Worm (Caenorhabditis elegans) whole organism, L3 larva: ENCODE results near the gene str-3.

Experiments used
- ZK546.5 ChIP-seq: sonication (generic microtip); optimal IDR thresholded peaks from 2 replicates; lab custom pipeline; 2017; ENCODE audit warnings: missing biosample characterization, missing genetic modification characterization
- aly-2 ChIP-seq: fragments of 150-350 bp; optimal IDR thresholded peaks from 2 replicates; lab custom pipeline; 2014; ENCODE audit warnings: missing biosample characterization, missing genetic modification characterization
- ceh-16 ChIP-seq: sonication (generic microtip); optimal IDR thresholded peaks from 2 replicates; lab custom pipeline; 2017; ENCODE audit warnings: missing biosample characterization, missing genetic modification characterization
- ceh-28 ChIP-seq: fragments of 150-350 bp; optimal IDR thresholded peaks from 2 replicates; lab custom pipeline; 2014; ENCODE audit warnings: missing biosample characterization, missing genetic modification reagents, missing genetic modification characterization
- ceh-82 ChIP-seq: fragments of 150-350 bp; optimal IDR thresholded peaks from 2 replicates; lab custom pipeline; 2014; ENCODE audit warnings: missing biosample characterization, missing genetic modification characterization
- ceh-9 ChIP-seq: sonication (generic microtip); optimal IDR thresholded peaks from 2 replicates; lab custom pipeline; 2018; ENCODE audit warnings: missing biosample characterization, missing genetic modification characterization
- daf-12 ChIP-seq: fragments of 150-350 bp; optimal IDR thresholded peaks from 2 replicates; lab custom pipeline; 2014; ENCODE audit warnings: missing biosample characterization, missing genetic modification reagents, missing genetic modification characterization
- egl-27 ChIP-seq: sonication (generic microtip); optimal IDR thresholded peaks from 4 replicates; lab custom pipeline; 2017; ENCODE audit warnings: missing biosample characterization, missing genetic modification reagents, missing genetic modification characterization
- elt-2 ChIP-seq: sonication (generic microtip); optimal IDR thresholded peaks from 2 replicates; lab custom pipeline; 2016; ENCODE audit warnings: missing genetic modification reagents, mild to moderate bottlenecking, missing genetic modification characterization, missing compliant biosample characterization
- eor-1 ChIP-seq, 2 experiments: fragments of 150-350 bp; optimal IDR thresholded peaks; 2 replicates each; lab custom pipeline; 2014 to 2018; ENCODE audit warnings: missing biosample characterization in 2 of 2, missing genetic modification characterization in 2 of 2
- fkh-10 ChIP-seq: sonication (generic microtip); optimal IDR thresholded peaks from 2 replicates; lab custom pipeline; 2017; ENCODE audit warnings: missing biosample characterization, missing genetic modification reagents, missing genetic modification characterization
- fkh-2 ChIP-seq: fragments of 150-350 bp; optimal IDR thresholded peaks from 2 replicates; lab custom pipeline; 2014; ENCODE audit warnings: missing biosample characterization, missing genetic modification reagents, missing genetic modification characterization
- lin-15B ChIP-seq: fragments of 150-350 bp; optimal IDR thresholded peaks from 2 replicates; lab custom pipeline; 2014; ENCODE audit warnings: missing biosample characterization, missing genetic modification characterization
- lin-39 ChIP-seq: fragments of 150-350 bp; optimal IDR thresholded peaks from 2 replicates; lab custom pipeline; 2018; ENCODE audit warnings: missing biosample characterization, missing genetic modification reagents, missing genetic modification characterization
- lsy-12 ChIP-seq: sonication (generic microtip); optimal IDR thresholded peaks from 2 replicates; lab custom pipeline; 2016; ENCODE audit warnings: mild to moderate bottlenecking, missing genetic modification characterization, missing compliant biosample characterization
- mdl-1 ChIP-seq: fragments of 150-350 bp; optimal IDR thresholded peaks from 2 replicates; lab custom pipeline; 2014; ENCODE audit warnings: missing biosample characterization, missing genetic modification characterization
- mml-1 ChIP-seq: fragments of 150-350 bp; sonication (generic microtip); optimal IDR thresholded peaks from 3 replicates; lab custom pipeline; 2014; ENCODE audit warnings: missing biosample characterization, missing genetic modification characterization
- nfya-1 ChIP-seq: sonication (generic microtip); optimal IDR thresholded peaks from 2 replicates; lab custom pipeline; 2017; ENCODE audit warnings: missing genetic modification characterization, mild to moderate bottlenecking, missing compliant biosample characterization, antibody characterized with exemption, moderate library complexity; ENCODE audit not compliant: insufficient read depth
- nhr-11 ChIP-seq: fragments of 150-350 bp; optimal IDR thresholded peaks from 2 replicates; lab custom pipeline; 2014; ENCODE audit warnings: missing biosample characterization, missing genetic modification characterization
- nhr-12 ChIP-seq: fragments of 150-350 bp; optimal IDR thresholded peaks from 2 replicates; lab custom pipeline; 2014; ENCODE audit warnings: missing biosample characterization, missing genetic modification characterization
- nhr-23 ChIP-seq: fragments of 150-350 bp; optimal IDR thresholded peaks from 2 replicates; lab custom pipeline; 2014; ENCODE audit warnings: missing biosample characterization, missing genetic modification reagents, missing genetic modification characterization
- nhr-237 ChIP-seq: fragments of 150-350 bp; optimal IDR thresholded peaks from 2 replicates; lab custom pipeline; 2014; ENCODE audit warnings: missing biosample characterization, missing genetic modification characterization
- nhr-28 ChIP-seq: fragments of 150-350 bp; optimal IDR thresholded peaks from 2 replicates; lab custom pipeline; 2014; ENCODE audit warnings: missing biosample characterization, missing genetic modification characterization
- nhr-43 ChIP-seq: sonication (generic microtip); optimal IDR thresholded peaks from 2 replicates; lab custom pipeline; 2016; ENCODE audit warnings: mild to moderate bottlenecking, missing genetic modification characterization, missing compliant biosample characterization; ENCODE audit not compliant: poor library complexity, severe bottlenecking
- nhr-67 ChIP-seq: fragments of 150-350 bp; optimal IDR thresholded peaks from 2 replicates; lab custom pipeline; 2014; ENCODE audit warnings: missing biosample characterization, missing genetic modification characterization
- nhr-76 ChIP-seq: fragments of 150-350 bp; sonication (generic microtip); optimal IDR thresholded peaks from 5 replicates; lab custom pipeline; 2014; ENCODE audit warnings: missing biosample characterization, missing genetic modification characterization
- nhr-77 ChIP-seq: fragments of 150-350 bp; optimal IDR thresholded peaks from 2 replicates; lab custom pipeline; 2014; ENCODE audit warnings: missing biosample characterization, missing genetic modification characterization
- pha-4 ChIP-seq: fragments of 150-350 bp; optimal IDR thresholded peaks from 2 replicates; lab custom pipeline; 2014; ENCODE audit warnings: missing biosample characterization, missing genetic modification reagents, missing genetic modification characterization
- pqm-1 ChIP-seq: fragments of 150-350 bp; optimal IDR thresholded peaks from 2 replicates; lab custom pipeline; 2017; ENCODE audit warnings: missing biosample characterization, missing genetic modification characterization, inconsistent platforms
- sea-2 ChIP-seq: fragments of 150-350 bp; sonication (generic microtip); optimal IDR thresholded peaks from 4 replicates; lab custom pipeline; 2014; ENCODE audit warnings: missing biosample characterization, missing genetic modification reagents, missing genetic modification characterization
- skn-1 ChIP-seq: fragments of 150-350 bp; optimal IDR thresholded peaks from 2 replicates; lab custom pipeline; 2014; ENCODE audit warnings: missing biosample characterization, missing genetic modification characterization
- tbx-2 ChIP-seq: sonication (generic microtip); optimal IDR thresholded peaks from 2 replicates; lab custom pipeline; 2016; ENCODE audit warnings: mild to moderate bottlenecking, missing genetic modification characterization, missing compliant biosample characterization
- unc-62 ChIP-seq: fragments of 150-350 bp; sonication (generic microtip); optimal IDR thresholded peaks from 4 replicates; lab custom pipeline; 2014; ENCODE audit warnings: missing biosample characterization, missing genetic modification reagents, missing genetic modification characterization
- ztf-11 ChIP-seq: fragments of 150-350 bp; optimal IDR thresholded peaks from 2 replicates; lab custom pipeline; 2014; ENCODE audit warnings: missing biosample characterization, missing genetic modification characterization
- ztf-4 ChIP-seq: fragments of 150-350 bp; optimal IDR thresholded peaks from 2 replicates; lab custom pipeline; 2014; ENCODE audit warnings: missing biosample characterization, missing genetic modification characterization

Gene str-3

ce11 chrIV:11131268-11131667 lies 31.1 kb upstream of the str-3 start, which contains the start of gene ard-1:
ard-1 (plus strand) TSS chrIV:11131279.
- TF ChIP-seq nhr-237 (tag; lab: Kevin White, UChicago) (no peak), eor-1 (tag; optimal IDR thresholded peaks at IDR 0.05; lab: Kevin White, UChicago) (no peak), ceh-16 (tag; lab: Kevin White, UChicago) (no peak)

ce11 chrIV:11130774-11131173 lies 30.6 kb upstream of the str-3 start:
- TF ChIP-seq ztf-4 (tag; lab: Kevin White, UChicago) (no peak), mdl-1 (tag; lab: Kevin White, UChicago) (no peak), fkh-2 (tag; lab: Kevin White, UChicago) (no peak), ceh-9 (tag; lab: Kevin White, UChicago) (no peak), elt-2 (tag; lab: Kevin White, UChicago) (peak; percentile 58), ZK546.5 (no peak), aly-2 (tag; lab: Kevin White, UChicago) (no peak), pqm-1 (tag; lab: Kevin White, UChicago) (peak; percentile 11), nfya-1 (tag; lab: Kevin White, UChicago) (peak; percentile 44), pha-4 (tag; lab: Kevin White, UChicago) (peak; percentile 29), nhr-12 (no peak), nhr-237 (tag; lab: Kevin White, UChicago) (no peak), fkh-10 (GFP tag; lab: Kevin White, UChicago) (no peak), egl-27 (no peak), nhr-67 (tag; lab: Kevin White, UChicago) (no peak), nhr-28 (tag; lab: Kevin White, UChicago) (no peak), tbx-2 (tag; lab: Kevin White, UChicago) (no peak), nhr-11 (tag; lab: Kevin White, UChicago) (no peak), daf-12 (no peak), ceh-28 (tag; lab: Kevin White, UChicago) (no peak), ceh-16 (tag; lab: Kevin White, UChicago) (no peak), mml-1 (tag; lab: Kevin White, UChicago) (no peak), lsy-12 (tag; lab: Kevin White, UChicago) (no peak)

ce11 chrIV:11126028-11126427 lies 25.9 kb upstream of the str-3 start:
- no peak for TF ChIP-seq fkh-10 (GFP tag; lab: Kevin White, UChicago)
- TF ChIP-seq nhr-77 (tag; lab: Kevin White, UChicago): no peak
- TF ChIP-seq unc-62: no peak
- no peak for TF ChIP-seq lin-15B (tag; lab: Kevin White, UChicago)
- TF ChIP-seq nhr-76 (tag; lab: Kevin White, UChicago): no peak
- no peak for TF ChIP-seq skn-1 (tag; lab: Kevin White, UChicago)
- no peak for TF ChIP-seq fkh-2 (tag; lab: Kevin White, UChicago)
- TF ChIP-seq lin-39 (tag; lab: Kevin White, UChicago): no peak
- no peak for TF ChIP-seq nhr-23 (tag; lab: Kevin White, UChicago)
- no peak for TF ChIP-seq nfya-1 (tag; lab: Kevin White, UChicago)
- TF ChIP-seq ceh-9 (tag; lab: Kevin White, UChicago): no peak
- TF ChIP-seq ztf-11 (tag; lab: Kevin White, UChicago): no peak
- no peak for TF ChIP-seq mdl-1 (tag; lab: Kevin White, UChicago)
- TF ChIP-seq, all 47 proteins: peak for 0

- TF ChIP-seq tbx-2 (tag; lab: Kevin White, UChicago) (no peak), pha-4 (tag; lab: Kevin White, UChicago) (no peak), nhr-43 (no peak), eor-1 (tag; optimal IDR thresholded peaks at IDR 0.05; lab: Kevin White, UChicago) (no peak)
Measured at ce11 chrIV:11126004-11126027, 25.6 kb upstream of the str-3 start, which contains the start of gene swsn-4. swsn-4 (plus strand) TSS chrIV:11126024.

ce11 chrIV:11125604-11126003 lies 25.4 kb upstream of the str-3 start:
- TF ChIP-seq nhr-11 (tag; lab: Kevin White, UChicago) (no peak), egl-27 (no peak), unc-62 (no peak), nhr-76 (tag; lab: Kevin White, UChicago) (no peak), lin-39 (tag; lab: Kevin White, UChicago) (no peak), lsy-12 (tag; lab: Kevin White, UChicago) (no peak), fkh-2 (tag; lab: Kevin White, UChicago) (no peak), ceh-82 (tag; lab: Kevin White, UChicago) (no peak), sea-2 (GFP tag; lab: Kevin White, UChicago) (no peak)
